Worm (Caenorhabditis elegans) whole organism, dauer: ENCODE measurements around the gene tir-1.

ENCODE experiments used
- unc-62 ChIP-seq: sonication (generic microtip); optimal IDR thresholded peaks from 2 replicates; lab custom pipeline; 2017; ENCODE audit warnings: missing biosample characterization, missing genetic modification reagents, missing genetic modification characterization

The tir-1 gene

DNA sequence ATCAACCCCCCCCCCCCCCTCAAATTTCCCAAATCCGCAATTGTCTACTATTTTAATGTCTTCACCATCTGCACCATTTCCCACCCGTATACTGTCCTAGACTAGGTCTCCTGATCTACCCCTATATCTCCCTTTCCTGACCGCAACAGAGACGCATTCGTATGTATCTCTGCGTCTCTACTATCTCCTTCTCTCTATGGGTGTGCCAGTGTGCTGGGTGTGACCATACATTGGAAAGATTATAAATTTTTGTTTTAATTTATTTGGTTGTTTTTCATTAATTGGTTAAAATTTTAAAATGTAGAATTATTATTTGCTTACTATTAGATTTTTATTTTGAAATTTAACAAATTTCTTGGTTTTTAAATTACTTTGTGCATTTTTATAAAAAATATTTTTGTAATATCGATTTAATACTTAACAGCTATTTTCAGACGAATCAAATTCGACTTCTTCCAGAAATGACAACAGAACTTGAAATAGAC lies 79.4 kb downstream of the tir-1 start, which contains the start of gene amx-1:
TSS of gene amx-1 (plus strand) at position 435 of the 485 bp plus-strand sequence.
- no peak for TF ChIP-seq unc-62 (GFP tag; lab: Kevin White, UChicago)

DNA sequence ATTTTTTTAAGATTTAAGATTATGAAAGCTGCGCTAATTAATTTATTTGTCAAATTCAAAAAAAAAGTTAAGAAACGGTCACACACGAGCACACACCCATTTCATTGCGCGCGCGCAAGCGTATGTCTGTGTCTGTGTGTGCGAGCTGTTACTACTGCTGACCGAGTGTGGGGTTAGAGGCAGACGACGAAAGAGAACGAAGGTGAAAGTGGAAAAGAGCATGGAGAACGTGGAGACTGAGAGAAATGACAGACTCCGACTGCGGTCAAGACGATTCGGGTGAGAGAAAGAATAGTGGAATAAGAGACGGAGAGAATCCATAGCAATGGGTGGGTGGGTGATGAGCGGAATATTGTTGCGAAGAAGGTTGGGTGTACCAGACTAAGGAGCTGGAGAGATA lies 81.3 kb downstream of the tir-1 start:
- no peak for TF ChIP-seq unc-62 (GFP tag; lab: Kevin White, UChicago)
